Worm (Caenorhabditis elegans): ENCODE data around the gene fkh-6.

DNA sequence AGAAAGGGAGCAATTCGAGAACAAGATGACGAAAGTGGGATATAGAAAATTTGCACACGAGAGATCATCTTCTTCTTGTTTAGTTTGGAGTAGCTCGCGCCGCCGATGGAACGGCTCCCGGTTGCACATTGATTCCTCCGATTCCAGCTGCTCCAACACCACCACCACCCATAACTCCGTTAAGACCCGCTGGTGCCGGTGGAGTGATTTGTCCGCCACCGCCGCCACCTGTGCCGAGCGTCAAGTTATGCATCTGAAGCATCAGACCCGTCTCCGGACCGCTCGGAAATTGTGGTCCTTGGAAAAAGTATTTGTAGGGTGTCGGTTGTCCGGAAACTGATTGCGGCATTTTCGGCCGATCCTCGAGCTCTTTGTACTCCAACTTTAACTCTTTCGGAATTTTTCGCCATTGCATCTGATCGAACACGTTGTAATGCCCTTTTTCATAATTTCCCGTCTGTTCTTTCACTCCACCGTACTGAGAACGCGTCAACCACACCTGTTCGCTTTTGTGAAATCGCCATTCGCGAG lies 10.3 kb downstream of the fkh-6 start:
- no peak for TF ChIP-seq ztf-23 (GFP tag; IDR thresholded peaks at IDR 0.05)
- TF ChIP-seq med-1 (GFP tag; optimal IDR thresholded peaks at IDR 0.05; ENCODE audit: insufficient read depth): no peak
- no peak for TF ChIP-seq ztf-29 (GFP tag; IDR thresholded peaks at IDR 0.05)
- no peak for TF ChIP-seq flt-1 (GFP tag; IDR thresholded peaks at IDR 0.05)
